Worm (Caenorhabditis elegans): Measurements from ENCODE around the gene mut-14.

The mut-14 gene

DNA sequence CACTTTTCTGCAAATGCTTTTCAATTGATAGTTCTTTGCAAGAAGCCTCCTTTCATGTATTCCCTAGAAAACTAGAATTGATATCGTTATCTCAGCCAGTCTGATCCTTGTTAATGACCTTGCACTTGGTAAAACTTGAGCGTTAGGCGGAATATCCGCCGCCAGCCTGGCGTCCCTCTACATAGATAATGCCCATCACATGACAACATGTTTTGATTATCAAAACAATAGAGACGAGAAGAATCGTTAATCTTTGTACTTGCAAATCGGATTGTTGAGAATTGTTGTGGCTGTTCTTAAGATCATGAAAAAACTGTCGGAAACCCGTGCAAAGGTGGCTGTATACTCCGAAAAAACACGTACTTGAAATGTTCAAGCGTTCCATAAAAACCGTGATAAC, 33.1 kb upstream of the mut-14 start:
- TF ChIP-seq gmeb-1 (tag; optimal IDR thresholded peaks at IDR 0.05) (peak; percentile 22), nhr-23 (tag; optimal IDR thresholded peaks at IDR 0.05) (no peak), nhr-237 (tag; optimal IDR thresholded peaks at IDR 0.05) (no peak), lin-13 (GFP tag; optimal IDR thresholded peaks at IDR 0.05) (no peak), sma-9 (GFP tag; optimal IDR thresholded peaks at IDR 0.05) (peak; percentile 46), sma-9 (tag; optimal IDR thresholded peaks at IDR 0.05) (no peak), nhr-129 (tag; optimal IDR thresholded peaks at IDR 0.05) (peak; percentile 26), sma-3 (GFP tag; optimal IDR thresholded peaks at IDR 0.05) (peak; percentile 38), nhr-21 (tag; optimal IDR thresholded peaks at IDR 0.05) (peak; percentile 78), nhr-25 (tag; optimal IDR thresholded peaks at IDR 0.05) (peak; percentile 48)

DNA sequence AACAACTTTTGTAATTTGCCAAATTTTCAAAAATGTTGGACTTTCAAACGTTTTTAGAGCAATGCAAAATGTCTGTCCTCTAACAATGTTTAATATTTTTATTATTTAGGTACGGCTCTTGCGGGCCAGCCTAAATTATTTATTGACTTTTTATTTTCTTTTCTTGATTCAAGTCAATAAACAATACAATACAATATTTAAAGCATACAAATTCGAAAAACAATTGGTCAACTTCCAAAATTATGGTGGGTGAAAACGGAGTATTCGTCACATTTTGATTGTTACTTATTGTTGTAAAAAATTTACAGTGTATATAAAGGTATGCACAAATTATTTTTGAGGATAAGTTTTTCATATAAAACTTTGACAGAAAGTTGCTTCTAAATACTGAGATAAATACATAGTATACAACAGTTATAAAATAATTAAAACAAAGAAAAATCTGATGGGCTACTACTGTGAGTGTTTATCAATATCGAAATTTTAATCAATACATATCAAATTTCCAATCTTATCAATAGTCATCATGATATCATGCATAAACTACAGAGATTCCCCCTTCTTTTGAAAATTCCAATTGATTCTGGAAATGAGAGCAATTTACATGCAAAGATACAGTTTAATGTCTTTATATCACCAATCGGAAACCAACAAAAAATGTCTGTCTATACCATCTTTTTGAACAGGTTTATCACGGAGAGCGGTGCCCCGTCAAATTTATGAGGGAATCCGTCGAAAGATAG, 31.3 kb upstream of the mut-14 start, which contains the start of gene F25B4.8:
Gene F25B4.8 (minus strand): TSS at position 51 of the 743 bp plus-strand sequence.
- TF ChIP-seq mbf-1 (tag; optimal IDR thresholded peaks at IDR 0.05): no peak
- peak; percentile 5 for TF ChIP-seq fos-1 (tag; optimal IDR thresholded peaks at IDR 0.05)

DNA sequence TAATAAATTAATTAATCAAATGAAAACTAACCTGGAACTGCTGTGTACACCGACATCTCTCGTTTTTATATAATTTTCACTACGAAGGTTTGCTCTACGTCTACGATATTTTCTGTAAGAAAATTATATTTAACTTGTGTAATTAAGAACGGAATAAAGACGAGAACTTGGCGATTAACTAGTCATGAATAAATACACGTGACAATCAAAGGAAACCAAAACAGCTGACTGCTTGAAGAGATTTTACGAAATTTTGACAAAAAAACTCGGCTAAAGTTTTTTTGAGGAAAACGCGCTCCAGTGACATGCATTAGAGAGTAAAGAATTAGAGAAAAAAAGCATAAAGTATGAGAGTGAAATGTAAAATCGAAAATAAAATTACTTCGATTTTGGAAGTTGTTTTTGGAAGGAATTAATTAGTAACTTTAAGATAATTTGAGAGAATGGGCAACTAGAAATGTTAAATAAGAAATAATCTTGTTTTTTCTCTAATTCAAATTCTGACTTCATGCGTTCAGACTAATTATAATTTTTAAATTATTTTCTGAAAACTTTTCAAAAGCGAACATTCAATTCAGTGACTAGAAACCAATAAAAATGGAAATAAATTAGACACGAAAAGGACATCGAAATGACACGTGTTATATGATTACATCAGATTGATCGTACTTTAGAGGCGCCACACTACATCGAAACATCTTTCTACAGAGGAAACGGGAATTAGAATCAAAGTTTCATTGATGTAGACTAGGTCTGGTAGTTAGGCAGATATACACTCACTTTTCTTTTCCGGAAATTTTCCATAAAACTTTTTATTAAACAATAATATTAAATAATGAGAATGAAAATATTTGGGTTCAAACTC, 26.8 kb upstream of the mut-14 start, which contains the start of gene F25B4.7:
Gene F25B4.7 (minus strand): TSS at position 112 of the 865 bp plus-strand sequence.
- peak; percentile 74 for TF ChIP-seq sma-9 (GFP tag; optimal IDR thresholded peaks at IDR 0.05)
- no peak for TF ChIP-seq sma-9 (tag; optimal IDR thresholded peaks at IDR 0.05)
- peak; percentile 41 for TF ChIP-seq nhr-21 (tag; optimal IDR thresholded peaks at IDR 0.05)
- TF ChIP-seq nhr-25 (tag; optimal IDR thresholded peaks at IDR 0.05): peak; percentile 33
- TF ChIP-seq ztf-4 (tag; optimal IDR thresholded peaks at IDR 0.05): no peak
- TF ChIP-seq elt-1 (tag; optimal IDR thresholded peaks at IDR 0.05): no peak
- peak in 1 of 2 experiments; percentile 41 for TF ChIP-seq lsy-2 (tag; optimal IDR thresholded peaks at IDR 0.05)
- TF ChIP-seq skn-1 (tag; optimal IDR thresholded peaks at IDR 0.05): no peak
- TF ChIP-seq sem-4 (tag; optimal IDR thresholded peaks at IDR 0.05): no peak
- no peak for TF ChIP-seq blmp-1 (tag; optimal IDR thresholded peaks at IDR 0.05; ENCODE audit: insufficient read depth)
- no peak for TF ChIP-seq ztf-1 (GFP tag; conservative IDR thresholded peaks at IDR 0.05)
- TF ChIP-seq lin-13 (GFP tag; optimal IDR thresholded peaks at IDR 0.05): no peak
- TF ChIP-seq mbf-1 (tag; optimal IDR thresholded peaks at IDR 0.05): no peak
- no peak for TF ChIP-seq unc-62 (GFP tag; optimal IDR thresholded peaks at IDR 0.05)
- TF ChIP-seq ZK546.5 (tag; optimal IDR thresholded peaks at IDR 0.05): no peak
- no peak for TF ChIP-seq mab-5 (tag; optimal IDR thresholded peaks at IDR 0.05)
- TF ChIP-seq peb-1 (tag; optimal IDR thresholded peaks at IDR 0.05): no peak
- no peak for TF ChIP-seq sma-3 (GFP tag; optimal IDR thresholded peaks at IDR 0.05)
- TF ChIP-seq snpc-4 (tag; optimal IDR thresholded peaks at IDR 0.05): no peak
- TF ChIP-seq ama-1 (optimal IDR thresholded peaks at IDR 0.05): no peak
- peak; percentile 67 for TF ChIP-seq crh-2 (tag; optimal IDR thresholded peaks at IDR 0.05)
- no peak for TF ChIP-seq ceh-82 (tag; optimal IDR thresholded peaks at IDR 0.05)
- no peak for TF ChIP-seq mdl-1 (tag; optimal IDR thresholded peaks at IDR 0.05)
- no peak for TF ChIP-seq ztf-11 (tag; optimal IDR thresholded peaks at IDR 0.05)
- TF ChIP-seq unc-55 (GFP tag; optimal IDR thresholded peaks at IDR 0.05): peak; percentile 64
- TF ChIP-seq lin-11 (tag; optimal IDR thresholded peaks at IDR 0.05): no peak
- TF ChIP-seq nhr-11 (tag; optimal IDR thresholded peaks at IDR 0.05): no peak
- TF ChIP-seq nhr-237 (tag; optimal IDR thresholded peaks at IDR 0.05): no peak
- no peak for TF ChIP-seq elt-3 (tag; optimal IDR thresholded peaks at IDR 0.05)
- no peak for TF ChIP-seq unc-39 (tag; optimal IDR thresholded peaks at IDR 0.05)
- no peak for TF ChIP-seq Y55F3AM.14 (GFP tag; optimal IDR thresholded peaks at IDR 0.05)
- peak; percentile 40 for TF ChIP-seq fos-1 (tag; optimal IDR thresholded peaks at IDR 0.05)
- peak; percentile 82 for TF ChIP-seq nhr-129 (tag; optimal IDR thresholded peaks at IDR 0.05)
- no peak for TF ChIP-seq R02D3.7 (tag; optimal IDR thresholded peaks at IDR 0.05)
- peak; percentile 68 for TF ChIP-seq C34F6.9 (tag; optimal IDR thresholded peaks at IDR 0.05)
- no peak for TF ChIP-seq nhr-6 (tag; optimal IDR thresholded peaks at IDR 0.05)
- TF ChIP-seq gmeb-1 (tag; optimal IDR thresholded peaks at IDR 0.05): no peak
- no peak for TF ChIP-seq lin-39 (tag; optimal IDR thresholded peaks at IDR 0.05)
- TF ChIP-seq egl-27 (tag; optimal IDR thresholded peaks at IDR 0.05): no peak
- no peak for TF ChIP-seq zag-1 (tag; optimal IDR thresholded peaks at IDR 0.05)
- TF ChIP-seq nhr-77 (tag; optimal IDR thresholded peaks at IDR 0.05): no peak
